Worm (Caenorhabditis elegans) whole organism, young adult: ENCODE measurements around the gene gst-1.

Experiments used
- K11D2.4 ChIP-seq: fragments of 200-800 bp; sonication (Bioruptor generic); IDR thresholded peaks from 2 replicates; pipeline ENCODE4 v1.3.6; 2022; ENCODE audit warnings: missing genetic modification reagents, missing genetic modification characterization, missing compliant biosample characterization
- ama-1 ChIP-seq, 3 experiments: fragments of 150-350 bp in 1 of 3; sonication (generic microtip) in 2 of 3; optimal IDR thresholded peaks; 2 replicates each; lab custom pipeline; 2014 to 2018; ENCODE audit warnings: missing biosample characterization in 2 of 3, missing genetic modification characterization in 2 of 3, missing genetic modification reagents in 2 of 3
- mcd-1 ChIP-seq: fragments of 200-800 bp; sonication (Bioruptor generic); IDR thresholded peaks from 2 replicates; pipeline ENCODE4 v1.3.6; 2022; ENCODE audit warnings: missing genetic modification reagents, missing genetic modification characterization, missing compliant biosample characterization

- no peak for TF ChIP-seq mcd-1 (GFP tag; lab: Robert Waterston, UW)
- no peak for TF ChIP-seq ama-1 (optimal IDR thresholded peaks at IDR 0.05; lab: Kevin White, UChicago)
- TF ChIP-seq ama-1 (GFP tag; optimal IDR thresholded peaks at IDR 0.05; lab: Kevin White, UChicago), result no peak
- TF ChIP-seq K11D2.4, result no peak
These were observed 21.5 kb upstream of the gst-1 start, which contains the start of gene R107.9 for ce11 chrIII:9037658-9038057.
